Fruit fly (Drosophila melanogaster): Measurements from ENCODE around the gene CG34456.
A peak's percentile ranks its signal among the peaks of the same experiment; 100 is the strongest.

The CG34456 gene

DNA sequence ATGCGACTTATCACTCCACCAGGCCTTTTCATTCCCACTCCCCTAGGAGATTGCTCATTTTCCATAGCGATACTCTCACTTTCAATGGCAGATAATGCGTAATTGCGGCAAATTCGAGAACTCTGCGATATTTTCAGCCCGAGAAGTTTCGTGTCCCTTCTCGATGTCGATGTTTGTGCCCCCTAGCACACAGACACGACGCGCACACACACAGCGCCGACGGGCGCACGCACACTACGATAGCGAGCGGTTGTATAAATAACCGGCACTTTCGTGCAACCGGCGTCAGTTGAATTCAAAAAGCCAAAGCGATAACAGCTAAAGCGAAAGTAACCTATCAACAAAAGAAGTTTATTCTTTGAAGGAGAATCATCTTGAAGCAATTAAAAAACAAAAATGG is 19.7 kb downstream of the CG34456 start, which contains the start of gene Hsp23 (continued):
- TF ChIP-seq z (GFP tag; IDR thresholded peaks at IDR 0.05) (no peak), nom (GFP tag; optimal IDR thresholded peaks at IDR 0.05) (peak; percentile 42), CG9817 (tag; optimal IDR thresholded peaks at IDR 0.05) (no peak), Dek (tag; optimal IDR thresholded peaks at IDR 0.05) (no peak), CG11085 (GFP tag; IDR thresholded peaks at IDR 0.05) (no peak), CG8924 (tag; optimal IDR thresholded peaks at IDR 0.05) (no peak), CG32532 (GFP tag; IDR thresholded peaks at IDR 0.05) (no peak), CG17361 (GFP tag; IDR thresholded peaks at IDR 0.05) (no peak), CG17612 (GFP tag; IDR thresholded peaks at IDR 0.05) (no peak), rib (GFP tag; IDR thresholded peaks at IDR 0.05) (no peak), CG1603 (tag; optimal IDR thresholded peaks at IDR 0.05) (peak; percentile 9), fd64A (GFP tag; optimal IDR thresholded peaks at IDR 0.05) (no peak), sima (GFP tag; optimal IDR thresholded peaks at IDR 0.05) (no peak), ewg (GFP tag; optimal IDR thresholded peaks at IDR 0.05) (no peak), schlank (tag; optimal IDR thresholded peaks at IDR 0.05) (no peak), Dfd (GFP tag; optimal IDR thresholded peaks at IDR 0.05) (no peak), Bdp1 (GFP tag; optimal IDR thresholded peaks at IDR 0.05) (no peak), unpg (GFP tag; optimal IDR thresholded peaks at IDR 0.05) (no peak), sug (tag; optimal IDR thresholded peaks at IDR 0.05) (no peak), CG7963 (GFP tag; IDR thresholded peaks at IDR 0.05; ENCODE audit: partially characterized antibody) (no peak; the same call in 2 of the 3 replicates), slou (GFP tag; optimal IDR thresholded peaks at IDR 0.05) (no peak), CG3838 (GFP tag; optimal IDR thresholded peaks at IDR 0.05) (no peak), Fer3 (tag; optimal IDR thresholded peaks at IDR 0.05) (no peak), CG6272 (GFP tag; IDR thresholded peaks at IDR 0.05) (no peak), Lim3 (GFP tag; IDR thresholded peaks at IDR 0.05) (no peak), cwo (GFP tag; optimal IDR thresholded peaks at IDR 0.05) (no peak), Neu2 (GFP tag; optimal IDR thresholded peaks at IDR 0.05; ENCODE audit: borderline replicate concordance) (no peak), ab (GFP tag; optimal IDR thresholded peaks at IDR 0.05) (no peak), Myb (GFP tag; optimal IDR thresholded peaks at IDR 0.05) (no peak), Ssrp (tag; optimal IDR thresholded peaks at IDR 0.05) (no peak), D (optimal IDR thresholded peaks at IDR 0.05) (no peak), D (GFP tag; optimal IDR thresholded peaks at IDR 0.05) (no peak), CG6813 (GFP tag; optimal IDR thresholded peaks at IDR 0.05) (no peak), Side (GFP tag; optimal IDR thresholded peaks at IDR 0.05) (no peak), ham (GFP tag; IDR thresholded peaks at IDR 0.05) (no peak), CG2129 (GFP tag; IDR thresholded peaks at IDR 0.05; ENCODE audit: partially characterized antibody) (no peak), pb (GFP tag; optimal IDR thresholded peaks at IDR 0.05) (no peak), sens-2 (GFP tag; IDR thresholded peaks at IDR 0.05) (no peak), CG2889 (GFP tag; IDR thresholded peaks at IDR 0.05) (no peak), gem (tag; optimal IDR thresholded peaks at IDR 0.05) (no peak), knrl (GFP tag; IDR thresholded peaks at IDR 0.05; ENCODE audit: partially characterized antibody) (no peak), CG34224 (GFP tag; IDR thresholded peaks at IDR 0.05; ENCODE audit: partially characterized antibody) (peak; percentile 30; the same call in 1 of the 3 replicates), Hand (GFP tag; optimal IDR thresholded peaks at IDR 0.05) (no peak), grn (GFP tag; optimal IDR thresholded peaks at IDR 0.05) (no peak), CG11560 (tag; IDR thresholded peaks at IDR 0.05) (no peak), HLHmδ (GFP tag; optimal IDR thresholded peaks at IDR 0.05) (no peak), Mad (GFP tag; optimal IDR thresholded peaks at IDR 0.05) (no peak), CG13287 (GFP tag; IDR thresholded peaks at IDR 0.05; ENCODE audit: partially characterized antibody) (peak; percentile 51; the same call in 1 of the 2 replicates), CG9932 (GFP tag; IDR thresholded peaks at IDR 0.05) (no peak), cg (GFP tag; optimal IDR thresholded peaks at IDR 0.05) (peak; percentile 84), CG7357 (GFP tag; IDR thresholded peaks at IDR 0.05) (no peak), stc (GFP tag; IDR thresholded peaks at IDR 0.05) (no peak)

Measured in whole organism, embryonic.